Fruit fly (Drosophila melanogaster) whole organism, prepupa: Measurements from ENCODE around the gene Epp.

Experiments
- Blimp-1 ChIP-seq: fragments of 200-800 bp; sonication (Bioruptor generic); optimal IDR thresholded peaks from 3 replicates; lab custom pipeline; 2017; ENCODE audit warnings: missing biosample characterization, missing genetic modification characterization, mild to moderate bottlenecking, moderate library complexity, missing genetic modification reagents
- CG10631 ChIP-seq: fragments of 200-800 bp; sonication (Bioruptor generic); optimal IDR thresholded peaks from 2 replicates; lab custom pipeline; 2016; ENCODE audit warnings: missing biosample characterization, missing genetic modification characterization
- CG10669 ChIP-seq: fragments of 200-800 bp; sonication (Bioruptor generic); optimal IDR thresholded peaks from 3 replicates; lab custom pipeline; 2018; ENCODE audit warnings: missing biosample characterization, mild to moderate bottlenecking, missing genetic modification characterization, moderate library complexity
- CG11294 ChIP-seq: fragments of 200-800 bp; sonication (Bioruptor generic); IDR thresholded peaks from 2 replicates; pipeline ENCODE4 v1.3.6; 2022; ENCODE audit warnings: missing biosample characterization, missing genetic modification characterization
- CG11762 ChIP-seq: fragments of 200-800 bp; sonication (Bioruptor generic); optimal IDR thresholded peaks from 3 replicates; lab custom pipeline; 2016; ENCODE audit warnings: missing biosample characterization, missing genetic modification characterization; ENCODE audit not compliant: insufficient read depth
- CG11902 ChIP-seq: fragments of 200-800 bp; sonication (Bioruptor generic); optimal IDR thresholded peaks from 3 replicates; lab custom pipeline; 2016; ENCODE audit warnings: missing biosample characterization, missing genetic modification characterization
- CG15336 ChIP-seq: fragments of 200-800 bp; sonication (Bioruptor generic); IDR thresholded peaks from 2 replicates; pipeline ENCODE4 v1.3.6; 2022; ENCODE audit warnings: missing biosample characterization, missing genetic modification characterization
- CG16779 ChIP-seq: fragments of 200-800 bp; sonication (Bioruptor generic); optimal IDR thresholded peaks from 3 replicates; lab custom pipeline; 2017; ENCODE audit warnings: missing biosample characterization, mild to moderate bottlenecking, missing genetic modification characterization
- CG3032 ChIP-seq: fragments of 200-800 bp; optimal IDR thresholded peaks from 2 replicates; lab custom pipeline; 2019; ENCODE audit warnings: missing biosample characterization, mild to moderate bottlenecking, missing genetic modification characterization, moderate library complexity
- CG31627 ChIP-seq: fragments of 200-800 bp; sonication (Bioruptor generic); optimal IDR thresholded peaks from 3 replicates; lab custom pipeline; 2016; ENCODE audit warnings: missing biosample characterization, missing genetic modification characterization
- CG32006 ChIP-seq: fragments of 200-800 bp; sonication (Bioruptor generic); optimal IDR thresholded peaks from 3 replicates; lab custom pipeline; 2017; ENCODE audit warnings: missing biosample characterization, mild to moderate bottlenecking, missing genetic modification characterization
- CG34406 ChIP-seq: fragments of 200-800 bp; sonication (Bioruptor generic); optimal IDR thresholded peaks from 3 replicates; lab custom pipeline; 2016; ENCODE audit warnings: missing biosample characterization, missing genetic modification characterization
- CG3919 ChIP-seq: fragments of 200-800 bp; sonication (Bioruptor generic); optimal IDR thresholded peaks from 3 replicates; lab custom pipeline; 2016; ENCODE audit warnings: missing biosample characterization, missing genetic modification characterization
- CG4318 ChIP-seq: fragments of 200-800 bp; sonication (Bioruptor generic); optimal IDR thresholded peaks from 3 replicates; lab custom pipeline; 2017; ENCODE audit warnings: missing biosample characterization, mild to moderate bottlenecking, missing genetic modification characterization
- CG6163 ChIP-seq: fragments of 200-800 bp; sonication (Bioruptor generic); IDR thresholded peaks from 3 replicates; pipeline ENCODE4 v1.3.6; 2022; ENCODE audit warnings: missing biosample characterization, missing genetic modification characterization
- CG6276 ChIP-seq: fragments of 200-800 bp; sonication (Bioruptor generic); optimal IDR thresholded peaks from 2 replicates; lab custom pipeline; 2017; ENCODE audit warnings: missing biosample characterization, mild to moderate bottlenecking, missing genetic modification characterization
- CG7368 ChIP-seq: fragments of 200-800 bp; sonication (Bioruptor generic); optimal IDR thresholded peaks from 3 replicates; lab custom pipeline; 2016; ENCODE audit warnings: missing biosample characterization, missing genetic modification characterization
- CG8119 ChIP-seq: fragments of 200-800 bp; sonication (Bioruptor generic); IDR thresholded peaks from 3 replicates; pipeline ENCODE4 v1.3.6; 2022; ENCODE audit warnings: missing biosample characterization, missing genetic modification characterization
- CG8319 ChIP-seq: fragments of 200-800 bp; sonication (Bioruptor generic); optimal IDR thresholded peaks from 3 replicates; lab custom pipeline; 2016; ENCODE audit warnings: missing biosample characterization, missing genetic modification characterization
- CG8632 ChIP-seq: fragments of 200-800 bp; sonication (Bioruptor generic); optimal IDR thresholded peaks from 3 replicates; lab custom pipeline; 2016; ENCODE audit warnings: missing biosample characterization, missing genetic modification characterization
- CG9139 ChIP-seq: fragments of 200-800 bp; sonication (Bioruptor generic); optimal IDR thresholded peaks from 3 replicates; lab custom pipeline; 2017; ENCODE audit warnings: missing biosample characterization, mild to moderate bottlenecking, missing genetic modification characterization
- Eip75B ChIP-seq: fragments of 200-800 bp; sonication (Bioruptor generic); optimal IDR thresholded peaks from 3 replicates; lab custom pipeline; 2016; ENCODE audit warnings: missing biosample characterization, missing genetic modification characterization
- Eip93F ChIP-seq: fragments of 200-800 bp; sonication (Bioruptor generic); optimal IDR thresholded peaks from 2 replicates; lab custom pipeline; 2016; ENCODE audit warnings: missing biosample characterization, mild to moderate bottlenecking, missing genetic modification characterization
- Ets21C ChIP-seq: fragments of 200-800 bp; sonication (Bioruptor generic); optimal IDR thresholded peaks from 3 replicates; lab custom pipeline; 2016; ENCODE audit warnings: missing biosample characterization, missing genetic modification characterization
- Ets96B ChIP-seq: fragments of 200-800 bp; optimal IDR thresholded peaks from 2 replicates; lab custom pipeline; 2019; ENCODE audit warnings: missing biosample characterization, mild to moderate bottlenecking, missing genetic modification characterization, moderate library complexity
- Gug ChIP-seq: fragments of 200-800 bp; sonication (Bioruptor generic); IDR thresholded peaks from 2 replicates; pipeline ENCODE4 v1.3.6; 2022; ENCODE audit warnings: missing biosample characterization, missing genetic modification characterization
- Hr38 ChIP-seq: sonication (Bioruptor generic); optimal IDR thresholded peaks from 2 replicates; lab custom pipeline; 2016; ENCODE audit warnings: missing biosample characterization, missing genetic modification characterization
- Hr39 ChIP-seq: fragments of 200-800 bp; sonication (Bioruptor generic); optimal IDR thresholded peaks from 2 replicates; lab custom pipeline; 2016; ENCODE audit warnings: missing biosample characterization, missing genetic modification characterization
- Hr4 ChIP-seq: fragments of 200-800 bp; sonication (Bioruptor generic); optimal IDR thresholded peaks from 3 replicates; lab custom pipeline; 2016; ENCODE audit warnings: missing biosample characterization, missing genetic modification characterization
- Lpt ChIP-seq: fragments of 200-800 bp; sonication (Bioruptor generic); optimal IDR thresholded peaks from 3 replicates; lab custom pipeline; 2016; ENCODE audit warnings: missing biosample characterization, missing genetic modification characterization
- Met ChIP-seq: fragments of 200-800 bp; sonication (Bioruptor generic); optimal IDR thresholded peaks from 3 replicates; lab custom pipeline; 2016; ENCODE audit warnings: missing biosample characterization, missing genetic modification characterization
- OdsH ChIP-seq: fragments of 200-800 bp; sonication (Bioruptor generic); optimal IDR thresholded peaks from 3 replicates; lab custom pipeline; 2016; ENCODE audit warnings: missing biosample characterization, missing genetic modification characterization
- Sox14 ChIP-seq: fragments of 200-800 bp; sonication (Bioruptor generic); optimal IDR thresholded peaks from 3 replicates; lab custom pipeline; 2016; ENCODE audit warnings: missing biosample characterization, missing genetic modification characterization
- Sox15 ChIP-seq: fragments of 200-800 bp; sonication (Bioruptor generic); optimal IDR thresholded peaks from 3 replicates; lab custom pipeline; 2016; ENCODE audit warnings: missing biosample characterization, missing genetic modification characterization
- achi ChIP-seq: fragments of 200-800 bp; sonication (Bioruptor generic); optimal IDR thresholded peaks from 3 replicates; lab custom pipeline; 2016; ENCODE audit warnings: missing biosample characterization, missing genetic modification characterization
- acj6 ChIP-seq: fragments of 200-800 bp; sonication (Bioruptor generic); optimal IDR thresholded peaks from 3 replicates; lab custom pipeline; 2016; ENCODE audit warnings: missing biosample characterization, missing genetic modification characterization
- cyc ChIP-seq: fragments of 200-800 bp; sonication (Bioruptor generic); optimal IDR thresholded peaks from 3 replicates; lab custom pipeline; 2016; ENCODE audit warnings: missing biosample characterization, missing genetic modification characterization
- dac ChIP-seq: fragments of 200-800 bp; sonication (Bioruptor generic); optimal IDR thresholded peaks from 2 replicates; lab custom pipeline; 2017; ENCODE audit warnings: missing biosample characterization, mild to moderate bottlenecking, missing genetic modification characterization
- dsx ChIP-seq: fragments of 200-800 bp; optimal IDR thresholded peaks from 3 replicates; lab custom pipeline; 2019; ENCODE audit warnings: missing biosample characterization, mild to moderate bottlenecking, missing genetic modification characterization, moderate library complexity; ENCODE audit not compliant: poor library complexity, severe bottlenecking
- eg ChIP-seq: fragments of 200-800 bp; sonication (Bioruptor generic); IDR thresholded peaks from 3 replicates; pipeline ENCODE4 v1.3.6; 2022; ENCODE audit warnings: missing biosample characterization, missing genetic modification characterization
- esn ChIP-seq: fragments of 200-800 bp; sonication (Bioruptor generic); optimal IDR thresholded peaks from 2 replicates; lab custom pipeline; 2016; ENCODE audit warnings: missing biosample characterization, mild to moderate bottlenecking, missing genetic modification characterization, moderate library complexity
- fd59A ChIP-seq: fragments of 200-800 bp; sonication (Bioruptor generic); optimal IDR thresholded peaks from 2 replicates; lab custom pipeline; 2017; ENCODE audit warnings: missing biosample characterization, mild to moderate bottlenecking, missing genetic modification characterization, missing genetic modification reagents
- fd85E ChIP-seq: fragments of 200-800 bp; sonication (Bioruptor generic); optimal IDR thresholded peaks from 3 replicates; lab custom pipeline; 2016; ENCODE audit warnings: missing biosample characterization, missing genetic modification characterization
- fkh ChIP-seq: fragments of 200-800 bp; sonication (Bioruptor generic); optimal IDR thresholded peaks from 3 replicates; lab custom pipeline; 2017; ENCODE audit warnings: missing biosample characterization, mild to moderate bottlenecking, missing genetic modification characterization, moderate library complexity
- lz ChIP-seq: fragments of 200-800 bp; sonication (Bioruptor generic); optimal IDR thresholded peaks from 3 replicates; lab custom pipeline; 2016; ENCODE audit warnings: missing biosample characterization, missing genetic modification characterization
- net ChIP-seq: fragments of 200-800 bp; sonication (Bioruptor generic); optimal IDR thresholded peaks from 3 replicates; lab custom pipeline; 2016; ENCODE audit warnings: missing biosample characterization, missing genetic modification characterization
- pdm3 ChIP-seq: fragments of 200-800 bp; sonication (Bioruptor generic); optimal IDR thresholded peaks from 3 replicates; lab custom pipeline; 2016; ENCODE audit warnings: missing biosample characterization, missing genetic modification characterization
- salr ChIP-seq, 2 experiments: fragments of 200-800 bp; sonication (Bioruptor generic); optimal IDR thresholded peaks; 3 replicates each; lab custom pipeline; 2016 to 2018; ENCODE audit warnings: missing biosample characterization in 2 of 2, missing genetic modification characterization in 2 of 2, mild to moderate bottlenecking in 1 of 2
- spab ChIP-seq: fragments of 200-800 bp; sonication (Bioruptor generic); optimal IDR thresholded peaks from 2 replicates; lab custom pipeline; 2017; ENCODE audit warnings: missing biosample characterization, mild to moderate bottlenecking, missing genetic modification characterization, missing genetic modification reagents
- ss ChIP-seq, 2 experiments: fragments of 200-800 bp; sonication (Bioruptor generic); optimal IDR thresholded peaks; 2 replicates in 1 of 2; 3 replicates in 1 of 2; lab custom pipeline; 2017 to 2018; ENCODE audit warnings: mild to moderate bottlenecking in 2 of 2, missing biosample characterization in 2 of 2, missing genetic modification characterization in 2 of 2, moderate library complexity in 1 of 2
- topi ChIP-seq: fragments of 200-800 bp; sonication (Bioruptor generic); optimal IDR thresholded peaks from 3 replicates; lab custom pipeline; 2016; ENCODE audit warnings: missing biosample characterization, missing genetic modification characterization
- vri ChIP-seq: fragments of 200-800 bp; sonication (Bioruptor generic); optimal IDR thresholded peaks from 3 replicates; lab custom pipeline; 2016; ENCODE audit warnings: missing biosample characterization, mild to moderate bottlenecking, missing genetic modification characterization

The Epp gene

dm6 chr3R:23962781-23963222 is 29.9 kb downstream of the Epp start, which contains the start of gene CG31140:
CG31140 (plus strand) TSS chr3R:23963180.
- no peak for TF ChIP-seq CG34406 (GFP tag; lab: Kevin White, UChicago)
- TF ChIP-seq CG3032 (tag; lab: Kevin White, UChicago) = no peak
- TF ChIP-seq CG9139 (GFP tag; lab: Kevin White, UChicago) = no peak
- no peak for TF ChIP-seq fd59A (GFP tag; lab: Kevin White, UChicago)
- no peak for TF ChIP-seq Ets21C (GFP tag; lab: Kevin White, UChicago)
- TF ChIP-seq Ets96B = peak; percentile 27
- TF ChIP-seq dsx (GFP tag; lab: Kevin White, UChicago) = peak; percentile 46
- no peak for TF ChIP-seq achi (GFP tag; lab: Kevin White, UChicago)
- TF ChIP-seq pdm3 (GFP tag; lab: Kevin White, UChicago) = no peak
- TF ChIP-seq Lpt = peak; percentile 31
- TF ChIP-seq CG15336 (GFP tag; lab: Robert Waterston, UW) = peak; percentile 21; the same call in 1 of the 2 replicates
- no peak for TF ChIP-seq topi (GFP tag; lab: Kevin White, UChicago)
- no peak for TF ChIP-seq CG8632 (GFP tag; lab: Kevin White, UChicago)
- no peak for TF ChIP-seq cyc (GFP tag; lab: Kevin White, UChicago)
- TF ChIP-seq spab = no peak
- no peak for TF ChIP-seq Eip93F
- TF ChIP-seq CG32006 = no peak
- no peak for TF ChIP-seq Hr4 (GFP tag; lab: Kevin White, UChicago)
- peak; percentile 57; the same call in 2 of the 3 replicates for TF ChIP-seq CG6163 (GFP tag; lab: Robert Waterston, UW)
- TF ChIP-seq CG11294 (GFP tag; lab: Robert Waterston, UW) = no peak
- TF ChIP-seq CG4318 = no peak
- TF ChIP-seq CG8319 (GFP tag; lab: Kevin White, UChicago) = no peak
- no peak for TF ChIP-seq salr (GFP tag; optimal IDR thresholded peaks at IDR 0.05; lab: Kevin White, UChicago)
- peak; percentile 31 for TF ChIP-seq Eip75B
- no peak for TF ChIP-seq lz (GFP tag; lab: Kevin White, UChicago)
- TF ChIP-seq CG16779 (tag; lab: Kevin White, UChicago) = peak; percentile 54
- TF ChIP-seq net (GFP tag; lab: Kevin White, UChicago) = peak; percentile 46
- no peak for TF ChIP-seq Met (GFP tag; lab: Kevin White, UChicago)
- peak; percentile 47 for TF ChIP-seq CG7368 (GFP tag; lab: Kevin White, UChicago)
- TF ChIP-seq Hr38 (GFP tag; lab: Kevin White, UChicago) = no peak
- TF ChIP-seq dac (GFP tag; lab: Kevin White, UChicago) = no peak
- TF ChIP-seq Blimp-1 (GFP tag; lab: Kevin White, UChicago) = no peak
- TF ChIP-seq OdsH = no peak
- TF ChIP-seq CG3919 (GFP tag; lab: Kevin White, UChicago) = peak; percentile 42
- no peak for TF ChIP-seq Sox15 (GFP tag; lab: Kevin White, UChicago)
- TF ChIP-seq fd85E (GFP tag; lab: Kevin White, UChicago) = peak; percentile 31
- no peak for TF ChIP-seq vri
- TF ChIP-seq acj6 (GFP tag; lab: Kevin White, UChicago) = no peak
- peak; percentile 48; the same call in 2 of the 3 replicates for TF ChIP-seq CG8119
- peak; percentile 25 for TF ChIP-seq esn (GFP tag; lab: Kevin White, UChicago)
- no peak for TF ChIP-seq CG11902
- TF ChIP-seq CG10631 (GFP tag; lab: Kevin White, UChicago) = no peak
- TF ChIP-seq Gug = no peak
- peak; percentile 48; the same call in 2 of the 3 replicates for TF ChIP-seq eg (GFP tag; lab: Robert Waterston, UW)
- TF ChIP-seq Hr39 (GFP tag; lab: Kevin White, UChicago) = no peak
- TF ChIP-seq CG10669 (GFP tag; lab: Kevin White, UChicago) = no peak
- TF ChIP-seq fkh (GFP tag; lab: Kevin White, UChicago) = no peak
- TF ChIP-seq CG31627 (GFP tag; lab: Kevin White, UChicago) = no peak
- no peak for TF ChIP-seq CG11762 (GFP tag; lab: Kevin White, UChicago)
- peak; percentile 25 to 65 for TF ChIP-seq ss (GFP tag; optimal IDR thresholded peaks at IDR 0.05; lab: Kevin White, UChicago)
- no peak for TF ChIP-seq Sox14
- TF ChIP-seq CG6276 (GFP tag; lab: Kevin White, UChicago) = peak; percentile 27
